Worm (Caenorhabditis elegans): ENCODE measurements around the gene ZC513.2.

DNA sequence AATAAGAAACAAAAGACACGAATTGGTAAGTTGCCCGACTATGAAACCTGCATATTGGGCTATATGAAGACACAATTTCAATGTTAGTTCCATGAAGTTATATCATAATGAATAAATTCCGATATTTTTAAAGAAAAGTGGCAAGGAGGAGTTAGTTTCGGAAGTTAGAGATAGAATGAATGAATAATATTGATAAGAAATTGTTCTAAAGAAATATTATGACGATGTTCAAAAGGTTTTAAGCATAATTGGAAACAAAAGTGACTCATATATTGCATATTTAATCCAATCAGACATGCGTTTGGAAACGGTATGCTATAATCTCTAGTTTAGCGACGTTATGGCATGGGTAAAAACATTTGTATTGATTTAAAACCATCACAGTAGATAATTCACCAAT lies 15.4 kb downstream of the ZC513.2 start, which contains the start of gene str-143:
- TF ChIP-seq unc-62 (GFP tag; optimal IDR thresholded peaks at IDR 0.05) (no peak), elt-1 (tag; optimal IDR thresholded peaks at IDR 0.05) (no peak), nfya-1 (tag; optimal IDR thresholded peaks at IDR 0.05; ENCODE audit: insufficient read depth) (no peak), skn-1 (tag; optimal IDR thresholded peaks at IDR 0.05) (no peak), nhr-237 (tag; optimal IDR thresholded peaks at IDR 0.05) (no peak), aly-2 (tag; optimal IDR thresholded peaks at IDR 0.05) (no peak), nhr-12 (tag; optimal IDR thresholded peaks at IDR 0.05) (no peak), mdl-1 (tag; optimal IDR thresholded peaks at IDR 0.05) (no peak), nhr-11 (tag; optimal IDR thresholded peaks at IDR 0.05) (no peak), eor-1 (tag; optimal IDR thresholded peaks at IDR 0.05) (no peak)
